Worm (Caenorhabditis elegans) whole organism, L3 larva: ENCODE data around the gene sre-43.

ENCODE experiments used
- R02D3.7 ChIP-seq: fragments of 150-350 bp; optimal IDR thresholded peaks from 2 replicates; lab custom pipeline; 2014; ENCODE audit warnings: missing biosample characterization, missing genetic modification characterization
- ZK546.5 ChIP-seq: sonication (generic microtip); optimal IDR thresholded peaks from 2 replicates; lab custom pipeline; 2017; ENCODE audit warnings: missing biosample characterization, missing genetic modification characterization
- aly-2 ChIP-seq: fragments of 150-350 bp; optimal IDR thresholded peaks from 2 replicates; lab custom pipeline; 2014; ENCODE audit warnings: missing biosample characterization, missing genetic modification characterization
- ama-1 ChIP-seq: fragments of 150-350 bp; optimal IDR thresholded peaks from 2 replicates; lab custom pipeline; 2018
- ceh-16 ChIP-seq: sonication (generic microtip); optimal IDR thresholded peaks from 2 replicates; lab custom pipeline; 2017; ENCODE audit warnings: missing biosample characterization, missing genetic modification characterization
- ceh-28 ChIP-seq: fragments of 150-350 bp; optimal IDR thresholded peaks from 2 replicates; lab custom pipeline; 2014; ENCODE audit warnings: missing biosample characterization, missing genetic modification reagents, missing genetic modification characterization
- ceh-82 ChIP-seq: fragments of 150-350 bp; optimal IDR thresholded peaks from 2 replicates; lab custom pipeline; 2014; ENCODE audit warnings: missing biosample characterization, missing genetic modification characterization
- ceh-9 ChIP-seq: sonication (generic microtip); optimal IDR thresholded peaks from 2 replicates; lab custom pipeline; 2018; ENCODE audit warnings: missing biosample characterization, missing genetic modification characterization
- daf-12 ChIP-seq: fragments of 150-350 bp; optimal IDR thresholded peaks from 2 replicates; lab custom pipeline; 2014; ENCODE audit warnings: missing biosample characterization, missing genetic modification reagents, missing genetic modification characterization
- egl-27 ChIP-seq: sonication (generic microtip); optimal IDR thresholded peaks from 4 replicates; lab custom pipeline; 2017; ENCODE audit warnings: missing biosample characterization, missing genetic modification reagents, missing genetic modification characterization
- egl-5 ChIP-seq: fragments of 150-350 bp; optimal IDR thresholded peaks from 2 replicates; lab custom pipeline; 2017; ENCODE audit warnings: missing biosample characterization, missing genetic modification reagents, missing genetic modification characterization, inconsistent platforms
- elt-1 ChIP-seq: fragments of 150-350 bp; optimal IDR thresholded peaks from 2 replicates; lab custom pipeline; 2014; ENCODE audit warnings: missing biosample characterization, missing genetic modification characterization
- elt-2 ChIP-seq: sonication (generic microtip); optimal IDR thresholded peaks from 2 replicates; lab custom pipeline; 2016; ENCODE audit warnings: missing genetic modification reagents, mild to moderate bottlenecking, missing genetic modification characterization, missing compliant biosample characterization
- eor-1 ChIP-seq, 2 experiments: fragments of 150-350 bp; optimal IDR thresholded peaks; 2 replicates each; lab custom pipeline; 2014 to 2018; ENCODE audit warnings: missing biosample characterization in 2 of 2, missing genetic modification characterization in 2 of 2
- fkh-10 ChIP-seq: sonication (generic microtip); optimal IDR thresholded peaks from 2 replicates; lab custom pipeline; 2017; ENCODE audit warnings: missing biosample characterization, missing genetic modification reagents, missing genetic modification characterization
- fkh-2 ChIP-seq: fragments of 150-350 bp; optimal IDR thresholded peaks from 2 replicates; lab custom pipeline; 2014; ENCODE audit warnings: missing biosample characterization, missing genetic modification reagents, missing genetic modification characterization
- hmg-11 ChIP-seq: sonication (generic microtip); optimal IDR thresholded peaks from 2 replicates; lab custom pipeline; 2016; ENCODE audit warnings: missing genetic modification characterization, missing compliant biosample characterization
- jun-1 ChIP-seq: fragments of 150-350 bp; optimal IDR thresholded peaks from 2 replicates; lab custom pipeline; 2014; ENCODE audit warnings: missing biosample characterization, missing genetic modification reagents, missing genetic modification characterization
- mdl-1 ChIP-seq: fragments of 150-350 bp; optimal IDR thresholded peaks from 2 replicates; lab custom pipeline; 2014; ENCODE audit warnings: missing biosample characterization, missing genetic modification characterization
- nfya-1 ChIP-seq: sonication (generic microtip); optimal IDR thresholded peaks from 2 replicates; lab custom pipeline; 2017; ENCODE audit warnings: missing genetic modification characterization, mild to moderate bottlenecking, missing compliant biosample characterization, antibody characterized with exemption, moderate library complexity; ENCODE audit not compliant: insufficient read depth
- nhr-11 ChIP-seq: fragments of 150-350 bp; optimal IDR thresholded peaks from 2 replicates; lab custom pipeline; 2014; ENCODE audit warnings: missing biosample characterization, missing genetic modification characterization
- nhr-12 ChIP-seq: fragments of 150-350 bp; optimal IDR thresholded peaks from 2 replicates; lab custom pipeline; 2014; ENCODE audit warnings: missing biosample characterization, missing genetic modification characterization
- nhr-23 ChIP-seq: fragments of 150-350 bp; optimal IDR thresholded peaks from 2 replicates; lab custom pipeline; 2014; ENCODE audit warnings: missing biosample characterization, missing genetic modification reagents, missing genetic modification characterization
- nhr-25 ChIP-seq: sonication (generic microtip); optimal IDR thresholded peaks from 2 replicates; lab custom pipeline; 2017; ENCODE audit warnings: missing biosample characterization, missing genetic modification characterization
- nhr-28 ChIP-seq: fragments of 150-350 bp; optimal IDR thresholded peaks from 2 replicates; lab custom pipeline; 2014; ENCODE audit warnings: missing biosample characterization, missing genetic modification characterization
- nhr-67 ChIP-seq: fragments of 150-350 bp; optimal IDR thresholded peaks from 2 replicates; lab custom pipeline; 2014; ENCODE audit warnings: missing biosample characterization, missing genetic modification characterization
- nhr-76 ChIP-seq: fragments of 150-350 bp; sonication (generic microtip); optimal IDR thresholded peaks from 5 replicates; lab custom pipeline; 2014; ENCODE audit warnings: missing biosample characterization, missing genetic modification characterization
- nhr-77 ChIP-seq: fragments of 150-350 bp; optimal IDR thresholded peaks from 2 replicates; lab custom pipeline; 2014; ENCODE audit warnings: missing biosample characterization, missing genetic modification characterization
- pha-4 ChIP-seq: fragments of 150-350 bp; optimal IDR thresholded peaks from 2 replicates; lab custom pipeline; 2014; ENCODE audit warnings: missing biosample characterization, missing genetic modification reagents, missing genetic modification characterization
- pqm-1 ChIP-seq: fragments of 150-350 bp; optimal IDR thresholded peaks from 2 replicates; lab custom pipeline; 2017; ENCODE audit warnings: missing biosample characterization, missing genetic modification characterization, inconsistent platforms
- skn-1 ChIP-seq: fragments of 150-350 bp; optimal IDR thresholded peaks from 2 replicates; lab custom pipeline; 2014; ENCODE audit warnings: missing biosample characterization, missing genetic modification characterization
- tbx-2 ChIP-seq: sonication (generic microtip); optimal IDR thresholded peaks from 2 replicates; lab custom pipeline; 2016; ENCODE audit warnings: mild to moderate bottlenecking, missing genetic modification characterization, missing compliant biosample characterization
- unc-39 ChIP-seq: sonication (generic microtip); optimal IDR thresholded peaks from 4 replicates; lab custom pipeline; 2017; ENCODE audit warnings: missing biosample characterization, missing genetic modification characterization
- zag-1 ChIP-seq: fragments of 150-350 bp; optimal IDR thresholded peaks from 2 replicates; lab custom pipeline; 2014; ENCODE audit warnings: missing biosample characterization, missing genetic modification characterization
- ztf-11 ChIP-seq: fragments of 150-350 bp; optimal IDR thresholded peaks from 2 replicates; lab custom pipeline; 2014; ENCODE audit warnings: missing biosample characterization, missing genetic modification characterization
- ztf-4 ChIP-seq: fragments of 150-350 bp; optimal IDR thresholded peaks from 2 replicates; lab custom pipeline; 2014; ENCODE audit warnings: missing biosample characterization, missing genetic modification characterization

sre-43 gene

ce11 chrII:13984551-13984950 is 15.7 kb upstream of the sre-43 start, which contains the start of gene sre-47:
Gene sre-47, minus strand, starts transcription at chrII:13984651.
- TF ChIP-seq nhr-77 (tag; lab: Kevin White, UChicago), result no peak
- no peak for TF ChIP-seq jun-1 (tag; lab: Kevin White, UChicago)
- no peak for TF ChIP-seq daf-12 (tag; lab: Kevin White, UChicago)
- TF ChIP-seq nfya-1, result no peak
- no peak for TF ChIP-seq ceh-16 (tag; lab: Kevin White, UChicago)
- TF ChIP-seq tbx-2 (tag; lab: Kevin White, UChicago), result no peak
- TF ChIP-seq nhr-12 (tag; lab: Kevin White, UChicago), result no peak
- TF ChIP-seq hmg-11 (tag; lab: Kevin White, UChicago), result no peak
- no peak for TF ChIP-seq elt-1 (tag; lab: Kevin White, UChicago)
- no peak for TF ChIP-seq nhr-67 (tag; lab: Kevin White, UChicago)
- no peak for TF ChIP-seq zag-1 (tag; lab: Kevin White, UChicago)
- TF ChIP-seq nhr-11 (tag; lab: Kevin White, UChicago), result no peak
- TF ChIP-seq fkh-10 (GFP tag; lab: Kevin White, UChicago), result no peak
- TF ChIP-seq fkh-2 (tag; lab: Kevin White, UChicago), result no peak
- TF ChIP-seq nhr-76 (tag; lab: Kevin White, UChicago), result no peak
- no peak for TF ChIP-seq pha-4 (tag; lab: Kevin White, UChicago)
- no peak for TF ChIP-seq ceh-9 (tag; lab: Kevin White, UChicago)
- no peak for TF ChIP-seq ama-1 (lab: Kevin White, UChicago)
- TF ChIP-seq unc-39 (tag; lab: Kevin White, UChicago), result no peak
- TF ChIP-seq mdl-1 (tag; lab: Kevin White, UChicago), result no peak

- peak; percentile 86 for TF ChIP-seq elt-2 (tag; lab: Kevin White, UChicago)
- peak; percentile 78 for TF ChIP-seq pqm-1 (tag; lab: Kevin White, UChicago)
- no peak for TF ChIP-seq nhr-25 (tag; lab: Kevin White, UChicago)
These were observed 14.0 kb upstream of the sre-43 start, which contains the start of the genes Y39G8B.13 and Y39G8B.10 for ce11 chrII:13982923-13983322. Gene Y39G8B.13, minus strand, starts transcription at chrII:13983047. Gene Y39G8B.10, minus strand, starts transcription at chrII:13983115.

ce11 chrII:13982247-13982646 is 13.4 kb upstream of the sre-43 start:
- TF ChIP-seq egl-27 (no peak), nhr-12 (tag; lab: Kevin White, UChicago) (no peak)
- TF ChIP-seq, all 47 proteins: peak for 0

- peak; percentile 34 for TF ChIP-seq elt-2 (tag; lab: Kevin White, UChicago)
- peak; percentile 53 for TF ChIP-seq pqm-1 (tag; lab: Kevin White, UChicago)
- TF ChIP-seq skn-1 (tag; lab: Kevin White, UChicago), result peak; percentile 30
- no peak for TF ChIP-seq R02D3.7 (tag; lab: Kevin White, UChicago)
- no peak for TF ChIP-seq zag-1 (tag; lab: Kevin White, UChicago)
These were observed 12.9 kb upstream of the sre-43 start for ce11 chrII:13981819-13982218.

ce11 chrII:13981097-13981496 is 12.2 kb upstream of the sre-43 start, which contains the start of gene Y39G8B.9:
Gene Y39G8B.9, plus strand, starts transcription at chrII:13981365.
- TF ChIP-seq pqm-1 (tag; lab: Kevin White, UChicago) (peak; percentile 5), pha-4 (tag; lab: Kevin White, UChicago) (peak; percentile 0), ZK546.5 (tag; lab: Kevin White, UChicago) (no peak), elt-2 (tag; lab: Kevin White, UChicago) (peak; percentile 61)

ce11 chrII:13979833-13980513 is 11.1 kb upstream of the sre-43 start, which contains the start of gene sre-48:
Gene sre-48, minus strand, starts transcription at chrII:13979883.
- TF ChIP-seq jun-1 (tag; lab: Kevin White, UChicago) (peak; percentile 85), elt-2 (tag; lab: Kevin White, UChicago) (peak; percentile 92), ceh-82 (tag; lab: Kevin White, UChicago) (no peak), ceh-28 (no peak), elt-1 (tag; lab: Kevin White, UChicago) (no peak), eor-1 (tag; optimal IDR thresholded peaks at IDR 0.05; lab: Kevin White, UChicago) (no peak), ztf-11 (tag; lab: Kevin White, UChicago) (no peak), pqm-1 (tag; lab: Kevin White, UChicago) (peak; percentile 73), nfya-1 (no peak), zag-1 (tag; lab: Kevin White, UChicago) (no peak), nhr-23 (no peak), R02D3.7 (tag; lab: Kevin White, UChicago) (no peak), hmg-11 (tag; lab: Kevin White, UChicago) (no peak), egl-5 (no peak), nhr-28 (tag; lab: Kevin White, UChicago) (no peak), mdl-1 (tag; lab: Kevin White, UChicago) (no peak), tbx-2 (tag; lab: Kevin White, UChicago) (no peak), nhr-25 (tag; lab: Kevin White, UChicago) (no peak), ceh-9 (tag; lab: Kevin White, UChicago) (no peak), daf-12 (tag; lab: Kevin White, UChicago) (no peak), ztf-4 (tag; lab: Kevin White, UChicago) (no peak), pha-4 (tag; lab: Kevin White, UChicago) (peak; percentile 47), aly-2 (no peak), ama-1 (lab: Kevin White, UChicago) (no peak), nhr-11 (tag; lab: Kevin White, UChicago) (no peak), nhr-12 (tag; lab: Kevin White, UChicago) (no peak), fkh-2 (tag; lab: Kevin White, UChicago) (no peak), nhr-77 (tag; lab: Kevin White, UChicago) (no peak), ZK546.5 (tag; lab: Kevin White, UChicago) (no peak)
